Fruit fly (Drosophila melanogaster) S2 (cell line): ENCODE measurements around the gene CG46308.
A peak's percentile ranks its signal among the peaks of the same experiment; 100 is the strongest.

Experiments used
- CG8478 ChIP-seq: fragments of >200 bp; optimal IDR thresholded peaks from 2 replicates; lab custom pipeline; 2018
- CTCF ChIP-seq, 2 experiments: fragments of >200 bp; optimal IDR thresholded peaks; 2 replicates each; lab custom pipeline; 2018

The CG46308 gene

dm6 chr2L:13482258-13482657 is 20.7 kb downstream of the CG46308 start:
- TF ChIP-seq CG8478 (no peak), CTCF (optimal IDR thresholded peaks at IDR 0.05; lab: Kevin White, UChicago) (no peak)

- no peak for TF ChIP-seq CG8478
- no peak for TF ChIP-seq CTCF (optimal IDR thresholded peaks at IDR 0.05; lab: Kevin White, UChicago)
Measured at dm6 chr2L:13497915-13498314, 36.3 kb downstream of the CG46308 start.

- no peak for TF ChIP-seq CG8478
- TF ChIP-seq CTCF (optimal IDR thresholded peaks at IDR 0.05; lab: Kevin White, UChicago), result peak; percentile 73 to 90
Measured at dm6 chr2L:13500416-13500815, 38.8 kb downstream of the CG46308 start.

- TF ChIP-seq CG8478, result no peak
- TF ChIP-seq CTCF (optimal IDR thresholded peaks at IDR 0.05; lab: Kevin White, UChicago), result no peak
Measured at dm6 chr2L:13509533-13510240, 48.1 kb downstream of the CG46308 start.

- no peak for TF ChIP-seq CG8478
- no peak for TF ChIP-seq CTCF (optimal IDR thresholded peaks at IDR 0.05; lab: Kevin White, UChicago)
Measured at dm6 chr2L:13510870-13511867, 49.6 kb downstream of the CG46308 start.

- TF ChIP-seq CTCF (optimal IDR thresholded peaks at IDR 0.05; lab: Kevin White, UChicago) (no peak), CG8478 (no peak)
Measured at dm6 chr2L:13512182-13513032, 50.8 kb downstream of the CG46308 start.

dm6 chr2L:13513033-13513330 is 51.4 kb downstream of the CG46308 start:
- no peak for TF ChIP-seq CG8478

- TF ChIP-seq CTCF (optimal IDR thresholded peaks at IDR 0.05; lab: Kevin White, UChicago) (no peak), CG8478 (no peak)
Measured at dm6 chr2L:13513331-13514261, 52.0 kb downstream of the CG46308 start.

- TF ChIP-seq CG8478 (no peak), CTCF (optimal IDR thresholded peaks at IDR 0.05; lab: Kevin White, UChicago) (no peak)
Measured at dm6 chr2L:13514262-13514937, 52.8 kb downstream of the CG46308 start.

- TF ChIP-seq CTCF (optimal IDR thresholded peaks at IDR 0.05; lab: Kevin White, UChicago) (no peak), CG8478 (no peak)
Measured at dm6 chr2L:13514945-13515687, 53.5 kb downstream of the CG46308 start.

- TF ChIP-seq CG8478 (no peak), CTCF (optimal IDR thresholded peaks at IDR 0.05; lab: Kevin White, UChicago) (no peak)
Measured at dm6 chr2L:13515688-13516037, 54.1 kb downstream of the CG46308 start.

dm6 chr2L:13521807-13522206 is 60.2 kb downstream of the CG46308 start:
- TF ChIP-seq CTCF (optimal IDR thresholded peaks at IDR 0.05; lab: Kevin White, UChicago) (no peak), CG8478 (no peak)

dm6 chr2L:13527541-13527940 is 66.0 kb downstream of the CG46308 start, which contains the start of gene CG33640:
Gene CG33640, plus strand, starts transcription at chr2L:13527841.
- TF ChIP-seq CG8478, result no peak
- no peak for TF ChIP-seq CTCF (optimal IDR thresholded peaks at IDR 0.05; lab: Kevin White, UChicago)
